Worm (Caenorhabditis elegans): ENCODE data around the gene R05G6.10.

The R05G6.10 gene

ce11 chrIV:7510829-7511228 is 31.5 kb downstream of the R05G6.10 start:
- TF ChIP-seq hlh-1 (tag; optimal IDR thresholded peaks at IDR 0.05): no peak
- TF ChIP-seq nhr-76 (tag; optimal IDR thresholded peaks at IDR 0.05): no peak
- TF ChIP-seq lsy-2 (tag; optimal IDR thresholded peaks at IDR 0.05): no peak
- no peak for TF ChIP-seq tbx-8 (GFP tag; optimal IDR thresholded peaks at IDR 0.05)
- no peak for TF ChIP-seq mls-2 (tag; optimal IDR thresholded peaks at IDR 0.05)
- no peak for TF ChIP-seq unc-39 (tag; optimal IDR thresholded peaks at IDR 0.05)
- no peak for TF ChIP-seq nhr-237 (tag; optimal IDR thresholded peaks at IDR 0.05)
- TF ChIP-seq mep-1 (tag; optimal IDR thresholded peaks at IDR 0.05): no peak
- TF ChIP-seq drap-1 (GFP tag; optimal IDR thresholded peaks at IDR 0.05): no peak
- TF ChIP-seq lin-32 (GFP tag; optimal IDR thresholded peaks at IDR 0.05): no peak
- no peak for TF ChIP-seq unc-120 (tag; optimal IDR thresholded peaks at IDR 0.05; ENCODE audit: poor library complexity, severe bottlenecking)
- no peak for TF ChIP-seq pha-4 (tag; optimal IDR thresholded peaks at IDR 0.05)
- TF ChIP-seq zip-8 (tag; optimal IDR thresholded peaks at IDR 0.05): no peak
- no peak for TF ChIP-seq M03D4.4 (tag; optimal IDR thresholded peaks at IDR 0.05)
- TF ChIP-seq ceh-83 (GFP tag; optimal IDR thresholded peaks at IDR 0.05): no peak
- no peak for TF ChIP-seq nhr-12 (tag; optimal IDR thresholded peaks at IDR 0.05)
- TF ChIP-seq ces-1 (GFP tag; optimal IDR thresholded peaks at IDR 0.05): no peak
- no peak for TF ChIP-seq ham-2 (GFP tag; optimal IDR thresholded peaks at IDR 0.05)

- peak; percentile 73 for TF ChIP-seq lsy-2 (tag; optimal IDR thresholded peaks at IDR 0.05)
- TF ChIP-seq ceh-39 (tag; optimal IDR thresholded peaks at IDR 0.05): no peak
Observed at ce11 chrIV:7508850-7509249, 33.5 kb downstream of the R05G6.10 start.

- peak; percentile 72 for TF ChIP-seq nhr-237 (tag; optimal IDR thresholded peaks at IDR 0.05)
- peak; percentile 47 for TF ChIP-seq mep-1 (tag; optimal IDR thresholded peaks at IDR 0.05)
- no peak for TF ChIP-seq lsy-2 (tag; optimal IDR thresholded peaks at IDR 0.05)
- TF ChIP-seq mab-5 (tag; optimal IDR thresholded peaks at IDR 0.05): no peak
- TF ChIP-seq elt-1 (tag; optimal IDR thresholded peaks at IDR 0.05; ENCODE audit: borderline replicate concordance, insufficient read depth): no peak
- peak; percentile 14 for TF ChIP-seq hlh-1 (tag; optimal IDR thresholded peaks at IDR 0.05)
- no peak for TF ChIP-seq ceh-43 (GFP tag; optimal IDR thresholded peaks at IDR 0.05)
Observed at ce11 chrIV:7507841-7508509, 34.4 kb downstream of the R05G6.10 start, which contains the start of the genes vdac-1 and R05G6.5. TSS of gene vdac-1 (minus strand) at chrIV:7507891. TSS of gene R05G6.5 (plus strand) at chrIV:7508367.

- TF ChIP-seq zip-8 (tag; optimal IDR thresholded peaks at IDR 0.05) (no peak), M03D4.4 (tag; optimal IDR thresholded peaks at IDR 0.05) (no peak), ceh-83 (GFP tag; optimal IDR thresholded peaks at IDR 0.05) (no peak), nhr-76 (tag; optimal IDR thresholded peaks at IDR 0.05) (no peak), ces-1 (GFP tag; optimal IDR thresholded peaks at IDR 0.05) (no peak), nhr-237 (tag; optimal IDR thresholded peaks at IDR 0.05) (no peak), unc-39 (tag; optimal IDR thresholded peaks at IDR 0.05) (no peak), nhr-28 (tag; optimal IDR thresholded peaks at IDR 0.05) (no peak), sptf-1 (tag; optimal IDR thresholded peaks at IDR 0.05) (no peak), unc-120 (tag; optimal IDR thresholded peaks at IDR 0.05; ENCODE audit: poor library complexity, severe bottlenecking) (no peak), ceh-39 (tag; optimal IDR thresholded peaks at IDR 0.05) (no peak), unc-62 (GFP tag; optimal IDR thresholded peaks at IDR 0.05) (no peak), nhr-2 (tag; optimal IDR thresholded peaks at IDR 0.05) (no peak), snpc-4 (tag; optimal IDR thresholded peaks at IDR 0.05) (no peak), ztf-11 (tag; optimal IDR thresholded peaks at IDR 0.05) (no peak), pha-4 (tag; optimal IDR thresholded peaks at IDR 0.05) (no peak), bed-3 (GFP tag; optimal IDR thresholded peaks at IDR 0.05) (no peak), ceh-43 (GFP tag; optimal IDR thresholded peaks at IDR 0.05) (no peak), drap-1 (GFP tag; optimal IDR thresholded peaks at IDR 0.05) (no peak), nhr-12 (tag; optimal IDR thresholded peaks at IDR 0.05) (no peak)
Observed at ce11 chrIV:7507305-7507704, 35.0 kb downstream of the R05G6.10 start.

ce11 chrIV:7506711-7507110 is 35.6 kb downstream of the R05G6.10 start:
- no peak for TF ChIP-seq lin-32 (GFP tag; optimal IDR thresholded peaks at IDR 0.05)
- no peak for TF ChIP-seq mab-5 (tag; optimal IDR thresholded peaks at IDR 0.05)
- no peak for TF ChIP-seq elt-3 (tag; optimal IDR thresholded peaks at IDR 0.05)
- TF ChIP-seq nhr-2 (tag; optimal IDR thresholded peaks at IDR 0.05): no peak
- TF ChIP-seq zip-8 (tag; optimal IDR thresholded peaks at IDR 0.05): no peak
- TF ChIP-seq unc-120 (tag; optimal IDR thresholded peaks at IDR 0.05; ENCODE audit: poor library complexity, severe bottlenecking): no peak
- TF ChIP-seq nhr-76 (tag; optimal IDR thresholded peaks at IDR 0.05): no peak
- TF ChIP-seq ztf-11 (tag; optimal IDR thresholded peaks at IDR 0.05): no peak
- no peak for TF ChIP-seq nhr-12 (tag; optimal IDR thresholded peaks at IDR 0.05)
- no peak for TF ChIP-seq flh-1 (GFP tag; optimal IDR thresholded peaks at IDR 0.05)
- no peak for TF ChIP-seq unc-62 (GFP tag; optimal IDR thresholded peaks at IDR 0.05)
- TF ChIP-seq sptf-1 (tag; optimal IDR thresholded peaks at IDR 0.05): no peak
- TF ChIP-seq M03D4.4 (tag; optimal IDR thresholded peaks at IDR 0.05): no peak
- TF ChIP-seq ceh-43 (GFP tag; optimal IDR thresholded peaks at IDR 0.05): no peak
- no peak for TF ChIP-seq sem-2 (GFP tag; optimal IDR thresholded peaks at IDR 0.05)
